Fruit fly (Drosophila melanogaster): ENCODE results near the gene CheA7a.

dm6 chrX:7417875-7418274 lies 39.9 kb downstream of the CheA7a start:
- TF ChIP-seq br (GFP tag; optimal IDR thresholded peaks at IDR 0.05), result no peak
- no peak for TF ChIP-seq Mio (GFP tag; optimal IDR thresholded peaks at IDR 0.05)
- TF ChIP-seq Abd-B (GFP tag; optimal IDR thresholded peaks at IDR 0.05), result no peak
- TF ChIP-seq Jra (GFP tag; optimal IDR thresholded peaks at IDR 0.05), result no peak
- no peak for TF ChIP-seq pan (optimal IDR thresholded peaks at IDR 0.05)
- TF ChIP-seq OdsH (GFP tag; optimal IDR thresholded peaks at IDR 0.05), result no peak
- no peak for TF ChIP-seq Myc (optimal IDR thresholded peaks at IDR 0.05)
- no peak for TF ChIP-seq Hr78 (GFP tag; optimal IDR thresholded peaks at IDR 0.05)
- TF ChIP-seq h (GFP tag; optimal IDR thresholded peaks at IDR 0.05), result no peak
- TF ChIP-seq sv (GFP tag; optimal IDR thresholded peaks at IDR 0.05), result no peak
- TF ChIP-seq ey (GFP tag; optimal IDR thresholded peaks at IDR 0.05), result no peak
- TF ChIP-seq GATAd (GFP tag; optimal IDR thresholded peaks at IDR 0.05), result no peak
- no peak for TF ChIP-seq CrebA (GFP tag; optimal IDR thresholded peaks at IDR 0.05; ENCODE audit: borderline replicate concordance)

Measured in whole organism, wandering third instar larva.